Worm (Caenorhabditis elegans) whole organism, mixed stage, embryonic: ENCODE results near the gene atrn-1.

ENCODE experiments used
- blmp-1 ChIP-seq: fragments of 150-350 bp; optimal IDR thresholded peaks from 2 replicates; lab custom pipeline; 2014; ENCODE audit warnings: missing biosample characterization, missing genetic modification characterization
- ceh-43 ChIP-seq: fragments of 200-800 bp; sonication (Bioruptor generic); optimal IDR thresholded peaks from 2 replicates; lab custom pipeline; 2018; ENCODE audit warnings: mild to moderate bottlenecking, missing genetic modification characterization, moderate library complexity, missing compliant biosample characterization
- cnd-1 ChIP-seq: fragments of 200-800 bp; sonication (Bioruptor generic); optimal IDR thresholded peaks from 2 replicates; lab custom pipeline; 2018; ENCODE audit warnings: mild to moderate bottlenecking, missing genetic modification characterization, missing compliant biosample characterization
- elt-1 ChIP-seq: sonication (generic microtip); optimal IDR thresholded peaks from 2 replicates; lab custom pipeline; 2017; ENCODE audit warnings: missing genetic modification characterization, mild to moderate bottlenecking, missing compliant biosample characterization, antibody characterized with exemption, moderate library complexity, borderline replicate concordance; ENCODE audit not compliant: insufficient read depth
- lin-13 ChIP-seq: fragments of 150-350 bp; optimal IDR thresholded peaks from 2 replicates; lab custom pipeline; 2014; ENCODE audit warnings: missing biosample characterization, missing genetic modification characterization
- lsy-2 ChIP-seq: fragments of 150-350 bp; optimal IDR thresholded peaks from 2 replicates; lab custom pipeline; 2014; ENCODE audit warnings: missing biosample characterization, missing genetic modification characterization
- mep-1 ChIP-seq: fragments of 150-350 bp; optimal IDR thresholded peaks from 2 replicates; lab custom pipeline; 2017; ENCODE audit warnings: missing biosample characterization, missing genetic modification reagents, missing genetic modification characterization, inconsistent platforms
- nhr-237 ChIP-seq: fragments of 150-350 bp; optimal IDR thresholded peaks from 2 replicates; lab custom pipeline; 2014; ENCODE audit warnings: missing biosample characterization, missing genetic modification characterization
- nhr-28 ChIP-seq: fragments of 150-350 bp; optimal IDR thresholded peaks from 2 replicates; lab custom pipeline; 2014; ENCODE audit warnings: missing biosample characterization, missing genetic modification characterization
- nhr-76 ChIP-seq: sonication (generic microtip); optimal IDR thresholded peaks from 2 replicates; lab custom pipeline; 2017; ENCODE audit warnings: missing biosample characterization, missing genetic modification characterization
- snpc-4 ChIP-seq: fragments of 150-350 bp; optimal IDR thresholded peaks from 2 replicates; lab custom pipeline; 2014; ENCODE audit warnings: missing biosample characterization, missing genetic modification characterization
- sptf-1 ChIP-seq: sonication (generic microtip); optimal IDR thresholded peaks from 2 replicates; lab custom pipeline; 2017; ENCODE audit warnings: mild to moderate bottlenecking, missing genetic modification characterization, moderate library complexity, missing compliant biosample characterization
- unc-62 ChIP-seq: fragments of 150-350 bp; optimal IDR thresholded peaks from 2 replicates; lab custom pipeline; 2014; ENCODE audit warnings: missing biosample characterization, missing genetic modification reagents, missing genetic modification characterization
- zip-8 ChIP-seq: fragments of 150-350 bp; optimal IDR thresholded peaks from 2 replicates; lab custom pipeline; 2014; ENCODE audit warnings: missing biosample characterization, missing genetic modification characterization

DNA sequence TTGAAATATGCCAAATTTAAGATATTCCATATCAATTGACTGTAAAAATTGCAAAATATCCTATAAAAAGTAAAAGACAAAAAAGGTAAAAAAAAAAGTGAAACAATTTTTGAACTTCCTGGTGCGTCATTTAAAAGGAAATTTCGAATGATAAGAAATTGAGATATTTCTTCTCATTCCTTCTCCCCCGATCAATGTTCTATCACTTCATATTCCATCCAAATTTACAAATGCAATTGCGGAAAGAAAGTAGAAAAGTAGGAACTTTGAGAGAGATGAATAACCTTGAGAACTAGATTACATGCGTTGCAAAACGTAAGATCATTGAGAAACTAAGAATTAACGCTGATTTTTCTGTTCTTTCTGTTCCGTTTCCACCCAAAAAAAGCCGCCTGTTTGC, 1.8 kb upstream of the atrn-1 start:
- TF ChIP-seq sptf-1 (tag; lab: Kevin White, UChicago) (no peak), elt-1 (tag; lab: Kevin White, UChicago) (no peak), zip-8 (no peak), nhr-28 (tag; lab: Kevin White, UChicago) (no peak), snpc-4 (no peak), unc-62 (GFP tag; lab: Kevin White, UChicago) (no peak), blmp-1 (tag; lab: Kevin White, UChicago) (no peak), lsy-2 (no peak), nhr-237 (no peak), lin-13 (tag; lab: Kevin White, UChicago) (no peak), ceh-43 (GFP tag; lab: Kevin White, UChicago) (no peak), mep-1 (tag; lab: Kevin White, UChicago) (no peak), nhr-76 (tag; lab: Kevin White, UChicago) (no peak), cnd-1 (tag; lab: Kevin White, UChicago) (no peak)
